Fruit fly (Drosophila melanogaster) whole organism, embryonic: Measurements from ENCODE around the gene CG14300.
A peak's percentile ranks its signal among the peaks of the same experiment; 100 is the strongest.

Experiments
- Atf-2 ChIP-seq: fragments of 200-800 bp; sonication (Bioruptor generic); optimal IDR thresholded peaks from 2 replicates; lab custom pipeline; 2016; ENCODE audit warnings: missing biosample characterization, missing genetic modification characterization
- Awh ChIP-seq: fragments of 200-800 bp; sonication (Bioruptor generic); IDR thresholded peaks from 2 replicates; pipeline ENCODE4, ENCODE4 v1.3.6; 2022; ENCODE audit warnings: missing biosample characterization, missing genetic modification characterization
- BEAF-32 ChIP-seq: fragments of 200-800 bp; sonication (Bioruptor generic); optimal IDR thresholded peaks from 3 replicates; lab custom pipeline; 2017; ENCODE audit warnings: missing biosample characterization, missing genetic modification characterization, mild to moderate bottlenecking, moderate library complexity, missing genetic modification reagents
- CG10462 ChIP-seq: fragments of 200-800 bp; sonication (Bioruptor generic); optimal IDR thresholded peaks from 2 replicates; lab custom pipeline; 2016; ENCODE audit warnings: missing biosample characterization, missing genetic modification characterization
- CG11456 ChIP-seq: fragments of 200-800 bp; sonication (Bioruptor generic); IDR thresholded peaks from 3 replicates; pipeline ENCODE4 v1.3.6; 2022; ENCODE audit warnings: missing biosample characterization, missing genetic modification characterization
- CG14441 ChIP-seq: fragments of 200-800 bp; sonication (Bioruptor generic); IDR thresholded peaks from 2 replicates; pipeline ENCODE4 v1.3.6; 2022; ENCODE audit warnings: missing biosample characterization, missing genetic modification characterization
- CG14860 ChIP-seq: fragments of 200-800 bp; sonication (Bioruptor generic); IDR thresholded peaks from 3 replicates; pipeline ENCODE4 v1.3.6; 2022; ENCODE audit warnings: missing biosample characterization, missing genetic modification characterization; ENCODE audit not compliant: partially characterized antibody
- CG2678 ChIP-seq: fragments of 200-800 bp; sonication (Bioruptor generic); optimal IDR thresholded peaks from 3 replicates; lab custom pipeline; 2019; ENCODE audit warnings: missing biosample characterization, mild to moderate bottlenecking, missing genetic modification characterization, moderate library complexity
- CG3407 ChIP-seq: fragments of 200-800 bp; sonication (Bioruptor generic); optimal IDR thresholded peaks from 2 replicates; lab custom pipeline; 2018; ENCODE audit warnings: missing biosample characterization, mild to moderate bottlenecking, missing genetic modification characterization
- CG34376 ChIP-seq: fragments of 200-800 bp; sonication (Bioruptor generic); optimal IDR thresholded peaks from 2 replicates; lab custom pipeline; 2018; ENCODE audit warnings: missing biosample characterization, mild to moderate bottlenecking, missing genetic modification characterization
- CG4328 ChIP-seq: fragments of 200-800 bp; sonication (Bioruptor generic); optimal IDR thresholded peaks from 3 replicates; lab custom pipeline; 2017; ENCODE audit warnings: missing biosample characterization, missing genetic modification reagents, missing genetic modification characterization
- CG6272 ChIP-seq: fragments of 200-800 bp; sonication (Bioruptor generic); IDR thresholded peaks from 2 replicates; pipeline ENCODE4 v1.3.6; 2022; ENCODE audit warnings: missing biosample characterization, missing genetic modification characterization
- CG6654 ChIP-seq: fragments of 200-800 bp; sonication (Bioruptor generic); optimal IDR thresholded peaks from 2 replicates; lab custom pipeline; 2017; ENCODE audit warnings: missing biosample characterization, mild to moderate bottlenecking, missing genetic modification characterization
- CG7271 ChIP-seq: fragments of 200-800 bp; sonication (Bioruptor generic); optimal IDR thresholded peaks from 2 replicates; lab custom pipeline; 2018; ENCODE audit warnings: missing biosample characterization, mild to moderate bottlenecking, missing genetic modification characterization, moderate library complexity
- CG8290 ChIP-seq, 3 experiments: fragments of 200-800 bp; sonication (Bioruptor generic); optimal IDR thresholded peaks; 2 replicates each; lab custom pipeline; 2016 to 2019; ENCODE audit warnings: missing biosample characterization in 3 of 3, missing genetic modification characterization in 3 of 3, mild to moderate bottlenecking in 2 of 3, moderate library complexity in 1 of 3
- Dfd ChIP-seq, 2 experiments: fragments of >200 bp; optimal IDR thresholded peaks; 2 replicates each; lab custom pipeline; 2017; ENCODE audit warnings: missing biosample characterization in 2 of 2, missing genetic modification characterization in 2 of 2
- ERR ChIP-seq: fragments of 200-800 bp; sonication (Bioruptor generic); optimal IDR thresholded peaks from 2 replicates; lab custom pipeline; 2016; ENCODE audit warnings: missing biosample characterization, missing genetic modification characterization
- Hmx ChIP-seq: fragments of 200-800 bp; sonication (Bioruptor generic); optimal IDR thresholded peaks from 2 replicates; lab custom pipeline; 2016; ENCODE audit warnings: missing biosample characterization, missing genetic modification characterization
- Meics ChIP-seq: fragments of 200-800 bp; sonication (Bioruptor generic); optimal IDR thresholded peaks from 2 replicates; lab custom pipeline; 2017; ENCODE audit warnings: missing biosample characterization, mild to moderate bottlenecking, missing genetic modification characterization
- NC2α ChIP-seq: fragments of 200-800 bp; sonication (Bioruptor generic); optimal IDR thresholded peaks from 2 replicates; lab custom pipeline; 2016; ENCODE audit warnings: missing biosample characterization, missing genetic modification characterization
- NC2β ChIP-seq: fragments of 200-800 bp; sonication (Bioruptor generic); optimal IDR thresholded peaks from 2 replicates; lab custom pipeline; 2016; ENCODE audit warnings: missing biosample characterization, missing genetic modification characterization
- Rx ChIP-seq: fragments of 200-800 bp; sonication (Bioruptor generic); IDR thresholded peaks from 2 replicates; pipeline ENCODE4 v1.3.6; 2022; ENCODE audit warnings: missing biosample characterization, missing genetic modification characterization
- Scr ChIP-seq: fragments of 200-800 bp; sonication (Bioruptor generic); IDR thresholded peaks from 2 replicates; pipeline ENCODE4 v1.3.6; 2022; ENCODE audit warnings: missing biosample characterization, missing genetic modification characterization; ENCODE audit not compliant: partially characterized antibody
- bcd ChIP-seq: fragments of 200-800 bp; sonication (Bioruptor generic); optimal IDR thresholded peaks from 2 replicates; lab custom pipeline; 2017; ENCODE audit warnings: missing biosample characterization, mild to moderate bottlenecking, missing genetic modification characterization
- bowl ChIP-seq: fragments of 200-800 bp; sonication (Bioruptor generic); IDR thresholded peaks from 2 replicates; pipeline ENCODE4 v1.3.6; 2022; ENCODE audit warnings: missing biosample characterization, missing genetic modification characterization
- cad ChIP-seq: fragments of >200 bp; optimal IDR thresholded peaks from 2 replicates; lab custom pipeline; 2017; ENCODE audit warnings: missing biosample characterization, missing genetic modification characterization
- cato ChIP-seq: fragments of 200-800 bp; sonication (Bioruptor generic); optimal IDR thresholded peaks from 2 replicates; lab custom pipeline; 2016; ENCODE audit warnings: missing biosample characterization, missing genetic modification characterization, borderline replicate concordance
- crol ChIP-seq: fragments of 200-800 bp; sonication (Bioruptor generic); IDR thresholded peaks from 2 replicates; pipeline ENCODE4 v1.3.6; 2022; ENCODE audit warnings: missing biosample characterization, missing genetic modification characterization
- crp ChIP-seq, 2 experiments: fragments of 200-800 bp; sonication (Bioruptor generic); optimal IDR thresholded peaks; 2 replicates in 1 of 2; 3 replicates in 1 of 2; lab custom pipeline; 2017; ENCODE audit warnings: missing biosample characterization in 2 of 2, missing genetic modification characterization in 2 of 2, mild to moderate bottlenecking in 1 of 2, moderate library complexity in 1 of 2
- ems ChIP-seq: fragments of 200-800 bp; sonication (Bioruptor generic); optimal IDR thresholded peaks from 3 replicates; lab custom pipeline; 2016; ENCODE audit warnings: missing biosample characterization, missing genetic modification characterization
- exex ChIP-seq: fragments of 200-800 bp; sonication (Bioruptor generic); optimal IDR thresholded peaks from 4 replicates; lab custom pipeline; 2018; ENCODE audit warnings: missing biosample characterization, mild to moderate bottlenecking, missing genetic modification characterization, moderate library complexity
- ind ChIP-seq: fragments of 200-800 bp; sonication (Bioruptor generic); optimal IDR thresholded peaks from 3 replicates; lab custom pipeline; 2016; ENCODE audit warnings: missing biosample characterization, missing genetic modification characterization
- jigr1 ChIP-seq: fragments of 200-800 bp; sonication (Bioruptor generic); IDR thresholded peaks from 3 replicates; pipeline ENCODE4 v1.3.6; 2022; ENCODE audit warnings: missing biosample characterization, missing genetic modification characterization
- kah ChIP-seq: fragments of 200-800 bp; sonication (Bioruptor generic); optimal IDR thresholded peaks from 2 replicates; lab custom pipeline; 2018; ENCODE audit warnings: missing biosample characterization, mild to moderate bottlenecking, missing genetic modification characterization
- lab ChIP-seq: fragments of 200-800 bp; sonication (Bioruptor generic); optimal IDR thresholded peaks from 3 replicates; lab custom pipeline; 2017; ENCODE audit warnings: missing biosample characterization, missing genetic modification characterization, mild to moderate bottlenecking, moderate library complexity, missing genetic modification reagents
- luna ChIP-seq: fragments of 200-800 bp; sonication (Bioruptor generic); optimal IDR thresholded peaks from 2 replicates; lab custom pipeline; 2016; ENCODE audit warnings: missing biosample characterization, missing genetic modification characterization
- p53 ChIP-seq: fragments of 200-800 bp; sonication (Bioruptor generic); optimal IDR thresholded peaks from 2 replicates; lab custom pipeline; 2016; ENCODE audit warnings: missing biosample characterization, missing genetic modification characterization
- peb ChIP-seq: fragments of 200-800 bp; sonication (Bioruptor generic); IDR thresholded peaks from 2 replicates; pipeline ENCODE4 v1.3.6; 2022; ENCODE audit warnings: missing biosample characterization, missing genetic modification characterization
- phol ChIP-seq: fragments of 200-800 bp; sonication (Bioruptor generic); optimal IDR thresholded peaks from 3 replicates; lab custom pipeline; 2018; ENCODE audit warnings: missing biosample characterization, mild to moderate bottlenecking, missing genetic modification characterization, moderate library complexity
- slbo ChIP-seq: fragments of 200-800 bp; sonication (Bioruptor generic); IDR thresholded peaks from 2 replicates; pipeline ENCODE4 v1.3.6; 2022; ENCODE audit warnings: missing biosample characterization, missing genetic modification characterization
- tio ChIP-seq: fragments of 200-800 bp; sonication (Bioruptor generic); optimal IDR thresholded peaks from 2 replicates; lab custom pipeline; 2017; ENCODE audit warnings: missing biosample characterization, missing genetic modification characterization, inconsistent platforms
- trem ChIP-seq: fragments of 200-800 bp; optimal IDR thresholded peaks from 3 replicates; lab custom pipeline; 2019; ENCODE audit warnings: missing biosample characterization, mild to moderate bottlenecking, missing genetic modification characterization, moderate library complexity
- tup ChIP-seq: fragments of 200-800 bp; sonication (Bioruptor generic); optimal IDR thresholded peaks from 2 replicates; lab custom pipeline; 2016; ENCODE audit warnings: missing biosample characterization, mild to moderate bottlenecking, missing genetic modification characterization, moderate library complexity
- vvl ChIP-seq: fragments of 200-800 bp; sonication (Bioruptor generic); IDR thresholded peaks from 2 replicates; pipeline ENCODE4 v1.3.6; 2022; ENCODE audit warnings: missing biosample characterization, missing genetic modification characterization
- wor ChIP-seq: fragments of 200-800 bp; sonication (Bioruptor generic); IDR thresholded peaks from 2 replicates; pipeline ENCODE4 v1.3.6; 2022; ENCODE audit warnings: missing biosample characterization, missing genetic modification characterization

CG14300 gene

DNA sequence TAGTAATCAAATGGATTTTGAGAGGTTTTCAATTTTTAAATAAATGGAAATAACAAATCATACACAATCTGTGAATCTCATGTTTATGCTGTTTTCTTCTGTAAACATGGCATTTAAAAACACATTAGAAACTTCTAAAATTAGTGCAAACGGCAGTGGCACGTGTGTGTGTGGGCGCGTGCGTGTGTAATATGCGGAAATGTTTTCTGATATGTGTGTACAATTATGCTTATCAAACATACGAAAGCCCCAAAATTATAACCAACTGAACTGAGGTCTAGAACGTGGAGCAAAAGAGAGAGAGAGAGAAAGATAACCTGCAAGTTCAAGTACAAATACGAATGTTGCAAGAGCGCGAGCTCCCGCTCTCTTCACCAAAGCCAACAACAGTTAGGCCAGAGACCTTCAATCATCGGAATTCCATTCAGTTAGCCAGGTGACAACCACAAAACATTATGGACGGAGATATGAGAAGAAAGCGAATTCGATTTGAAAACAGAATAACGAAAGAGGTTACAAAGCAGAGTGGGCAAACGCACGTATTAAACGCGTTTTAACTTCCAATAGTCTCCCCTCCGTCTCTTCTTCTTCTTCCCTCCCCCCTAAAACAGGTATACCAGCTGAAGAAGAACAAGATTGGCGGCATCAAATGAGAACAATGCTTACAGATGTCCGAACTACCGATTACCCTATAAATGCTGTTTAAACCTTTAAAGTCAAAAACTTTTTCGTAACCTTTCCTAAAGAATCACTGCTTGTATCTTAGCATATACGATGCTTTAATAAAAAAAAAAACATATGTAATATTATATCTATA, 47.7 kb upstream of the CG14300 start (continued):
- peak; percentile 93 for TF ChIP-seq CG6272 (GFP tag; lab: Robert Waterston, UW)
- TF ChIP-seq bowl, result peak; percentile 92
- TF ChIP-seq Dfd (GFP tag; optimal IDR thresholded peaks at IDR 0.05; lab: Kevin White, UChicago), result no peak
- peak; percentile 80 for TF ChIP-seq tup (GFP tag; lab: Kevin White, UChicago)
- TF ChIP-seq exex (tag; lab: Kevin White, UChicago), result peak; percentile 81
- TF ChIP-seq vvl (GFP tag; lab: Robert Waterston, UW), result peak; percentile 98
- peak; percentile 90 for TF ChIP-seq peb
- peak; percentile 20 for TF ChIP-seq NC2α (GFP tag; lab: Kevin White, UChicago)
- no peak for TF ChIP-seq CG14860 (GFP tag; lab: Robert Waterston, UW)
- TF ChIP-seq kah, result peak; percentile 88
- peak; percentile 96 for TF ChIP-seq ind (GFP tag; lab: Kevin White, UChicago)
- TF ChIP-seq bcd (GFP tag; lab: Kevin White, UChicago), result peak; percentile 97
- TF ChIP-seq p53, result peak; percentile 67
- peak; percentile 95 for TF ChIP-seq Awh (GFP tag; lab: Robert Waterston, UW)
- TF ChIP-seq NC2β (GFP tag; lab: Kevin White, UChicago), result peak; percentile 77
- TF ChIP-seq jigr1 (GFP tag; lab: Robert Waterston, UW), result peak; percentile 92
- peak; percentile 7 for TF ChIP-seq BEAF-32
- TF ChIP-seq Hmx (GFP tag; lab: Kevin White, UChicago), result peak; percentile 90
- TF ChIP-seq Atf-2 (GFP tag; lab: Kevin White, UChicago), result peak; percentile 75
- peak; percentile 75 for TF ChIP-seq CG8290 (GFP tag; optimal IDR thresholded peaks at IDR 0.05; lab: Kevin White, UChicago)
- TF ChIP-seq CG8290 (tag; optimal IDR thresholded peaks at IDR 0.05; lab: Kevin White, UChicago), result peak; percentile 78 to 92
- TF ChIP-seq CG11456 (GFP tag; lab: Robert Waterston, UW), result peak; percentile 98
- TF ChIP-seq CG3407, result peak; percentile 88
- peak; percentile 98 for TF ChIP-seq CG2678
- TF ChIP-seq lab, result peak; percentile 99
- peak in 1 of 2 experiments; percentile 62 for TF ChIP-seq crp (GFP tag; optimal IDR thresholded peaks at IDR 0.05; lab: Kevin White, UChicago)
- peak; percentile 91 for TF ChIP-seq wor (GFP tag; lab: Robert Waterston, UW)
- TF ChIP-seq trem, result peak; percentile 91
- peak; percentile 90 for TF ChIP-seq Rx (GFP tag; lab: Robert Waterston, UW)
- peak; percentile 42 for TF ChIP-seq luna (GFP tag; lab: Kevin White, UChicago)
- peak; percentile 79 for TF ChIP-seq cato (GFP tag; lab: Kevin White, UChicago)
- peak; percentile 95 for TF ChIP-seq phol (tag; lab: Kevin White, UChicago)
- peak; percentile 82 for TF ChIP-seq CG7271 (tag; lab: Kevin White, UChicago)
- peak; percentile 81 for TF ChIP-seq CG10462
- peak; percentile 97 for TF ChIP-seq CG14441 (GFP tag; lab: Robert Waterston, UW)
- TF ChIP-seq tio (GFP tag; lab: Kevin White, UChicago), result peak; percentile 94
- peak; percentile 98 for TF ChIP-seq slbo (GFP tag; lab: Robert Waterston, UW)
- TF ChIP-seq ems, result peak; percentile 83
- peak; percentile 55 for TF ChIP-seq CG34376
- peak; percentile 60 for TF ChIP-seq ERR
- no peak for TF ChIP-seq cad
- TF ChIP-seq Meics (GFP tag; lab: Kevin White, UChicago), result peak; percentile 98
- no peak for TF ChIP-seq Scr (GFP tag; lab: Robert Waterston, UW)
- TF ChIP-seq crol (GFP tag; lab: Robert Waterston, UW), result peak; percentile 87
- TF ChIP-seq CG4328, result peak; percentile 71
- TF ChIP-seq CG6654 (GFP tag; lab: Kevin White, UChicago), result peak; percentile 87
